Worm (Caenorhabditis elegans) whole organism, late embryonic: ENCODE measurements around the gene T07F12.1.

Experiments used
- C08G9.2 ChIP-seq: sonication (generic microtip); optimal IDR thresholded peaks from 2 replicates; lab custom pipeline; 2016; ENCODE audit warnings: mild to moderate bottlenecking, missing genetic modification characterization, moderate library complexity, missing compliant biosample characterization
- C38D4.7 ChIP-seq: fragments of 200-800 bp; sonication (Bioruptor generic); optimal IDR thresholded peaks from 2 replicates; lab custom pipeline; 2018; ENCODE audit warnings: mild to moderate bottlenecking, missing genetic modification characterization, moderate library complexity, missing compliant biosample characterization
- K02D7.2 ChIP-seq: sonication (generic microtip); optimal IDR thresholded peaks from 2 replicates; lab custom pipeline; 2017; ENCODE audit warnings: mild to moderate bottlenecking, missing genetic modification characterization, missing compliant biosample characterization
- K09A11.1 ChIP-seq: sonication (generic microtip); optimal IDR thresholded peaks from 2 replicates; lab custom pipeline; 2017; ENCODE audit warnings: antibody characterized with exemption, mild to moderate bottlenecking, missing genetic modification characterization, missing compliant biosample characterization; ENCODE audit not compliant: insufficient read depth
- ama-1 ChIP-seq: fragments of 150-350 bp; optimal IDR thresholded peaks from 2 replicates; lab custom pipeline; 2014
- ceh-14 ChIP-seq: sonication (generic microtip); optimal IDR thresholded peaks from 2 replicates; lab custom pipeline; 2016; ENCODE audit warnings: missing genotype, missing genetic modification characterization, missing compliant biosample characterization
- ceh-2 ChIP-seq: sonication (generic microtip); optimal IDR thresholded peaks from 2 replicates; lab custom pipeline; 2016; ENCODE audit warnings: missing genotype, missing genetic modification characterization, missing compliant biosample characterization
- ceh-30 ChIP-seq: fragments of 150-350 bp; optimal IDR thresholded peaks from 2 replicates; lab custom pipeline; 2014; ENCODE audit warnings: missing biosample characterization, missing genetic modification characterization
- ceh-31 ChIP-seq: sonication (generic microtip); optimal IDR thresholded peaks from 2 replicates; lab custom pipeline; 2016; ENCODE audit warnings: missing genetic modification characterization, missing compliant biosample characterization
- ceh-45 ChIP-seq: fragments of 200-800 bp; sonication (Bioruptor generic); IDR thresholded peaks from 2 replicates; pipeline ENCODE4 v1.3.6; 2022; ENCODE audit warnings: missing genetic modification reagents, missing genetic modification characterization, missing compliant biosample characterization
- ceh-48 ChIP-seq: sonication (generic microtip); optimal IDR thresholded peaks from 2 replicates; lab custom pipeline; 2016; ENCODE audit warnings: missing genetic modification characterization, inconsistent platforms, missing compliant biosample characterization
- ceh-6 ChIP-seq: fragments of 200-800 bp; sonication (Bioruptor generic); optimal IDR thresholded peaks from 2 replicates; lab custom pipeline; 2018; ENCODE audit warnings: mild to moderate bottlenecking, missing genetic modification characterization, missing compliant biosample characterization
- che-1 ChIP-seq: sonication (generic microtip); optimal IDR thresholded peaks from 2 replicates; lab custom pipeline; 2016; ENCODE audit warnings: mild to moderate bottlenecking, missing genetic modification characterization, missing compliant biosample characterization
- dmd-4 ChIP-seq: sonication (generic microtip); optimal IDR thresholded peaks from 2 replicates; lab custom pipeline; 2016; ENCODE audit warnings: borderline replicate concordance, missing genetic modification characterization, missing compliant biosample characterization
- dve-1 ChIP-seq: sonication (generic microtip); optimal IDR thresholded peaks from 2 replicates; lab custom pipeline; 2017; ENCODE audit warnings: antibody characterized with exemption, mild to moderate bottlenecking, missing genetic modification characterization, missing compliant biosample characterization
- elt-4 ChIP-seq: sonication (generic microtip); optimal IDR thresholded peaks from 2 replicates; lab custom pipeline; 2016; ENCODE audit warnings: missing genetic modification characterization, missing compliant biosample characterization
- ets-4 ChIP-seq: sonication (generic microtip); optimal IDR thresholded peaks from 2 replicates; lab custom pipeline; 2016; ENCODE audit warnings: missing genetic modification characterization, missing compliant biosample characterization
- eyg-1 ChIP-seq: sonication (generic microtip); optimal IDR thresholded peaks from 2 replicates; lab custom pipeline; 2016; ENCODE audit warnings: missing genotype, missing genetic modification characterization, missing compliant biosample characterization
- fax-1 ChIP-seq: sonication (generic microtip); optimal IDR thresholded peaks from 2 replicates; lab custom pipeline; 2016; ENCODE audit warnings: missing genotype, missing genetic modification characterization, missing compliant biosample characterization
- fkh-10 ChIP-seq: fragments of 150-350 bp; optimal IDR thresholded peaks from 2 replicates; lab custom pipeline; 2014; ENCODE audit warnings: missing biosample characterization, missing genetic modification reagents, missing genetic modification characterization
- lin-11 ChIP-seq: fragments of 200-800 bp; sonication (Bioruptor generic); optimal IDR thresholded peaks from 2 replicates; lab custom pipeline; 2018; ENCODE audit warnings: mild to moderate bottlenecking, missing genetic modification characterization, missing compliant biosample characterization
- madf-2 ChIP-seq: sonication (generic microtip); optimal IDR thresholded peaks from 2 replicates; lab custom pipeline; 2017; ENCODE audit warnings: missing genetic modification characterization, missing compliant biosample characterization
- nfya-1 ChIP-seq: sonication (generic microtip); optimal IDR thresholded peaks from 2 replicates; lab custom pipeline; 2017; ENCODE audit warnings: missing genetic modification characterization, mild to moderate bottlenecking, missing compliant biosample characterization, antibody characterized with exemption, moderate library complexity
- nhr-11 ChIP-seq: fragments of 150-350 bp; optimal IDR thresholded peaks from 2 replicates; lab custom pipeline; 2014; ENCODE audit warnings: missing biosample characterization, missing genetic modification characterization
- nhr-232 ChIP-seq: sonication (generic microtip); optimal IDR thresholded peaks from 2 replicates; lab custom pipeline; 2016; ENCODE audit warnings: missing genetic modification characterization, missing compliant biosample characterization
- odd-2 ChIP-seq: sonication (generic microtip); optimal IDR thresholded peaks from 2 replicates; lab custom pipeline; 2017; ENCODE audit warnings: antibody characterized with exemption, mild to moderate bottlenecking, missing genetic modification characterization, missing compliant biosample characterization
- pag-3 ChIP-seq: sonication (generic microtip); optimal IDR thresholded peaks from 2 replicates; lab custom pipeline; 2016; ENCODE audit warnings: missing compliant biosample characterization, missing genetic modification characterization, borderline replicate concordance
- pat-9 ChIP-seq: fragments of 200-800 bp; sonication (Bioruptor generic); optimal IDR thresholded peaks from 2 replicates; lab custom pipeline; 2018; ENCODE audit warnings: mild to moderate bottlenecking, missing genetic modification characterization, moderate library complexity, missing compliant biosample characterization
- rnt-1 ChIP-seq: sonication (generic microtip); optimal IDR thresholded peaks from 2 replicates; lab custom pipeline; 2016; ENCODE audit warnings: missing genetic modification characterization, missing compliant biosample characterization
- sox-2 ChIP-seq: fragments of 200-800 bp; sonication (Bioruptor generic); IDR thresholded peaks from 2 replicates; pipeline ENCODE4 v1.3.6; 2022; ENCODE audit warnings: missing genetic modification reagents, missing genetic modification characterization, missing compliant biosample characterization
- sox-4 ChIP-seq: sonication (generic microtip); optimal IDR thresholded peaks from 2 replicates; lab custom pipeline; 2017; ENCODE audit warnings: mild to moderate bottlenecking, missing genetic modification characterization, inconsistent platforms, missing compliant biosample characterization
- tbx-2 ChIP-seq: sonication (generic microtip); optimal IDR thresholded peaks from 2 replicates; lab custom pipeline; 2016; ENCODE audit warnings: missing genetic modification characterization, missing compliant biosample characterization
- tbx-7 ChIP-seq: sonication (generic microtip); optimal IDR thresholded peaks from 2 replicates; lab custom pipeline; 2016; ENCODE audit warnings: missing genotype, missing genetic modification characterization, missing compliant biosample characterization
- ttx-3 ChIP-seq: sonication (generic microtip); optimal IDR thresholded peaks from 2 replicates; lab custom pipeline; 2016; ENCODE audit warnings: missing genetic modification reagents, missing genetic modification characterization, missing compliant biosample characterization
- unc-42 ChIP-seq: sonication (generic microtip); optimal IDR thresholded peaks from 2 replicates; lab custom pipeline; 2016; ENCODE audit warnings: missing genotype, missing genetic modification characterization, missing compliant biosample characterization
- ztf-16 ChIP-seq: sonication (generic microtip); optimal IDR thresholded peaks from 2 replicates; lab custom pipeline; 2017; ENCODE audit warnings: missing genetic modification characterization, missing compliant biosample characterization

Gene T07F12.1

DNA sequence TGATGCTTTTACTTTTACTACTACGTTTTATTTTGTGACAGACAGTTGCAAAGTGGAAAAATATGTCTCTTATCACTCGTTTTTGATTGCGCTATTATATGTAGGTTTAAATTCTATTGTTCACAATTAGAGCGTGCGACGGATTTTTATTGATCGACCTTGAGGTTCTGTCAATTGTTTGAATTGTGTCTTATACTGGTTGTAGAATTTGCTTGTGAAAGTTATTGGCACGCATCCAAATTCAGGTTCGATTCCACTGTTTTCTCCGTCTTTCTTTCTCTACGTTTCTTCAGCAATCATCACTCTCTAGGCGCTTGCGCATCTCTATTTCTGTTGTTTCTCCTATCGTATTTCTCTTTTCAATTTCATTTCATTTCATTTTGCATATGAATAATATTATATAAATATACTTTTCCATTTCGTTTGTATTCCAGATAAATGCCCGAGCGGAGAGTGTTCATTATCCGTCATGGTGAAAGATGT, at the start of gene T07F12.1:
T07F12.1 (plus strand) TSS at position 433 of the 483 bp plus-strand sequence.
- TF ChIP-seq ttx-3 (no peak), ceh-48 (no peak), nhr-232 (tag; lab: Kevin White, UChicago) (no peak)

DNA sequence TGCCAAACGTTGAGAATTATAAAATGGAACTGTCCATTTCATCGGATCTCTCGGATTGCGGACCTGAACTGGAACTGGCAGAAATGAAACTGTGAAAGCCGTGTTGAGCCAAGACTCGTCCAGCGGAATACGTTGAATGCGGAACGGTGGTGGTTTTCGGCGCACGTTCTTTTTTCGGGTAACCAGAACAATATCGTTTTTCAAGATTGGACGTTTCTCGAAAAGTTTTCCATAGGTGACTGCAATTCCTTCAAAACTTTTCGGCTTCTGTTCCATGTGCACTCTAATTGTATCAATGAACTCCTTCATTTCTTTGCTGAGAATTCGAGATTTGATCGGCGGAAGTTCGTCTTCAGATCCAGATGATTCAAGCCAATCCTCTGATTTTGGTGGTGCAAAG, 49.1 kb upstream of the T07F12.1 start:
- TF ChIP-seq che-1 (tag; lab: Kevin White, UChicago) (no peak), ets-4 (tag; lab: Kevin White, UChicago) (no peak), ceh-30 (tag; lab: Kevin White, UChicago) (no peak), elt-4 (no peak), fax-1 (tag; lab: Kevin White, UChicago) (no peak), tbx-7 (no peak), ama-1 (lab: Kevin White, UChicago) (no peak), odd-2 (tag; lab: Kevin White, UChicago) (no peak), ttx-3 (no peak), ceh-2 (tag; lab: Kevin White, UChicago) (no peak), ceh-45 (GFP tag; lab: Robert Waterston, UW) (no peak), dve-1 (no peak)

DNA sequence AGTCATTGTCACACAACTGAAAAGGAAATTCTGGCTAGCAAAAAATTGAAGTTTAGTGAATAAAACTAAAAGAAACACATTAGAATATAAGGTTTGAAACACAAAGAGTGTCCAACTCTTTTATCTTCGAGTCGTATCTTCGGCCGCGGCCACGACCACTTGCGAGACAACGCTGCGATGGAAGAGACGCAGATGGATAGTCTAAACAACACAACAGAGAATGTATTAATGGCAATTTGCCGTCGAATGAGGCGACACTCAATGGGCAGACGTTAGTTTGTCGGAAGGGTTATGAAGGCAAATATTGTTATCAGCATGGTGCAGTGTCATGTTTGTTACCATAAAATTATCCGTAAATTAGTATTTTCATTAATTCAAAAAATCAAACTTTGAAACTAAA, 40.8 kb upstream of the T07F12.1 start, which contains the start of gene F39C12.1:
F39C12.1 (minus strand) TSS at position 136 of the 400 bp plus-strand sequence.
- TF ChIP-seq C38D4.7 (GFP tag; lab: Kevin White, UChicago) (no peak), madf-2 (tag; lab: Kevin White, UChicago) (no peak), che-1 (tag; lab: Kevin White, UChicago) (no peak), C08G9.2 (tag; lab: Kevin White, UChicago) (peak; percentile 56), dve-1 (peak; percentile 11), ceh-31 (tag; lab: Kevin White, UChicago) (peak; percentile 65), fkh-10 (no peak), ttx-3 (no peak), ceh-2 (tag; lab: Kevin White, UChicago) (peak; percentile 52), ets-4 (tag; lab: Kevin White, UChicago) (peak; percentile 44), tbx-2 (tag; lab: Kevin White, UChicago) (peak; percentile 56), unc-42 (peak; percentile 52), lin-11 (no peak)

DNA sequence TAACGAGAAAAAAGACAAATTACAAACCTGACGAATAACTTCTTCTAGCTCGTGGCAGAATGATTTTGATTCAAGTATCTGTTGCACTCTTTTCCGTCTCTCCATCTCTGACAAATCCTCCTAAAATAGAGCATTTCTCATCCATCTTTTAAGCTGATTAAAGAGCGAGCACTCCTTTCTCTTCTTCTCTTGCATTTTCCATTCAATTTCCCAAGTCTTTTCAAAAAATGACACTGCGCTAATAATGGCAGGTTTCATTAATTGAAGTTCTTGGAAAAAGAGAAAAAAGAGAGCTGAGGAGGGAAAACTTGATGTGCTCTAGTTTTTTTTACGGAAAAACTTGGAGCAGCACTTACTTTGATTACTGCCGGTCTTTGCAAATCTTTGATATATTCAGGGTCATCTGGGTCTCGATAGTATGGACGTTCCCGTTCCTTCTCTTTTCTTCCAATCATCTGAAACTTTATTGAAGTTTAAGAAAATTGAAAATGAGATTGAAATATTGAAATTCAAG, 34.2 kb upstream of the T07F12.1 start, which contains the start of gene add-1:
add-1 (minus strand) TSS at position 464 of the 514 bp plus-strand sequence.
- TF ChIP-seq sox-4 (tag; lab: Kevin White, UChicago), result no peak
- TF ChIP-seq unc-42, result peak; percentile 47
- TF ChIP-seq sox-2, result no peak
- no peak for TF ChIP-seq nhr-11
- no peak for TF ChIP-seq C38D4.7 (GFP tag; lab: Kevin White, UChicago)
- TF ChIP-seq lin-11, result no peak
- TF ChIP-seq nfya-1 (tag; lab: Kevin White, UChicago), result no peak
- TF ChIP-seq pag-3 (tag; lab: Kevin White, UChicago), result no peak

DNA sequence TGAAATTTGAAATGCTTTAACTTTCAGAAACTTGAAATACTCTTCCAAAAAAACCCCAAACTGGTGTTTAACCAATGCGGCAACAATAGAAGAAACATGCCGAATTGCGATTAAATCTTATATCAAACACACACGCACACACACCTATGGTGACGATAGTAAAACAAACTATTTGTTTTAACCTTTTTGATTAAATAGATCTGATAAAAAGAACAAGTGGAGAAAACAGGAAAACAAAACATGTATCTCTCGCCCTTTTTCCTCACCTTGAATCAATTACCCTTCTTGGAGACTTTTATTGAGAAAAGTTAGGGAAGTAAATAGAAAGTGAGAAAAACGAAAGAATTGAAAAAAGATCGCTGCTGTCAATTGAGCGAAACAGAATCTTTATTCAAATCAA, 32.4 kb upstream of the T07F12.1 start:
- TF ChIP-seq ets-4 (tag; lab: Kevin White, UChicago) (no peak), K02D7.2 (tag; lab: Kevin White, UChicago) (no peak), unc-42 (no peak), ztf-16 (no peak), fkh-10 (no peak), lin-11 (no peak), madf-2 (tag; lab: Kevin White, UChicago) (no peak), ceh-48 (no peak), pat-9 (tag; lab: Kevin White, UChicago) (no peak), elt-4 (no peak), ceh-31 (tag; lab: Kevin White, UChicago) (no peak), eyg-1 (tag; lab: Kevin White, UChicago) (no peak), rnt-1 (no peak), ceh-6 (GFP tag; lab: Kevin White, UChicago) (no peak), ceh-14 (no peak), dmd-4 (tag; lab: Kevin White, UChicago) (no peak), C38D4.7 (GFP tag; lab: Kevin White, UChicago) (no peak), K09A11.1 (tag; lab: Kevin White, UChicago) (no peak), ceh-45 (GFP tag; lab: Robert Waterston, UW) (no peak), ttx-3 (no peak)
- TF ChIP-seq, all 69 proteins: peak for 0
